Fruit fly (Drosophila melanogaster): Measurements from ENCODE around the gene CG4558.

CG4558 gene

DNA sequence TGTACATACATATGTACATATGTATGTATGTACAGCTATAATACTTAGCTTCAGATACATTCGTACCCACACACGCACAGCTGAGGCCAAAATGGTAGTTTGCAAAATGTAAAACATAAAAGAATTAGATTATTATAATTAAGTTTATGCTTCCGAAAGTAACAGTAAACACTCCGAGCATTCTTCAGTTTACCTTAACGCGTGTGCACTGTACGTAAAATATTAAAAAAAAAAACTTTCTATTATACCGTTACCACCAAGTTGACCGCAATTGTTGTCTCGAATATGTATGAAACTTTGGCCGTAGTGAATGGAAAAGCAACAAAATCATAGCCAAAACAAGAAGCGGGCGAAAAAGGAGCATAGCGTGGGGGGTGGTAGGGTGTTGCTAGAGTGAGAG lies 5.0 kb downstream of the CG4558 start (continued):
- TF ChIP-seq CG31388 (GFP tag; optimal IDR thresholded peaks at IDR 0.05) (no peak), psq (GFP tag; optimal IDR thresholded peaks at IDR 0.05) (peak; percentile 32), nerfin-1 (tag; optimal IDR thresholded peaks at IDR 0.05) (peak; percentile 66), br (optimal IDR thresholded peaks at IDR 0.05) (no peak), zen (tag; optimal IDR thresholded peaks at IDR 0.05) (peak; percentile 51), CG16863 (GFP tag; optimal IDR thresholded peaks at IDR 0.05) (peak; percentile 61), CG16813 (GFP tag; IDR thresholded peaks at IDR 0.05; ENCODE audit: partially characterized antibody) (no peak), sim (GFP tag; IDR thresholded peaks at IDR 0.05) (0 out of 2 replicates have a peak, but pooled peaks have one; percentile 37), CG11695 (GFP tag; IDR thresholded peaks at IDR 0.05) (peak; percentile 92), hth (optimal IDR thresholded peaks at IDR 0.05) (no peak), CG8944 (GFP tag; optimal IDR thresholded peaks at IDR 0.05) (peak; percentile 23), CG3995 (GFP tag; optimal IDR thresholded peaks at IDR 0.05) (peak; percentile 31), CG17328 (GFP tag; IDR thresholded peaks at IDR 0.05) (peak; percentile 77), Rfx (GFP tag; IDR thresholded peaks at IDR 0.05) (peak; percentile 79), CG6765 (GFP tag; optimal IDR thresholded peaks at IDR 0.05) (peak; percentile 65), CG10543 (GFP tag; optimal IDR thresholded peaks at IDR 0.05) (peak; percentile 43), CG5180 (GFP tag; optimal IDR thresholded peaks at IDR 0.05) (peak; percentile 66), schlank (tag; optimal IDR thresholded peaks at IDR 0.05) (peak; percentile 47), Mad (GFP tag; optimal IDR thresholded peaks at IDR 0.05) (peak; percentile 67), vvl (GFP tag; IDR thresholded peaks at IDR 0.05) (peak; percentile 91), bowl (GFP tag; IDR thresholded peaks at IDR 0.05) (no peak), nerfin-2 (GFP tag; IDR thresholded peaks at IDR 0.05; ENCODE audit: partially characterized antibody) (no peak), Fer3 (tag; optimal IDR thresholded peaks at IDR 0.05) (peak; percentile 83), ranshi (GFP tag; IDR thresholded peaks at IDR 0.05) (peak; percentile 70), CG4282 (GFP tag; optimal IDR thresholded peaks at IDR 0.05) (no peak), sc (optimal IDR thresholded peaks at IDR 0.05) (no peak), sc (GFP tag; optimal IDR thresholded peaks at IDR 0.05) (peak; percentile 57), CG14050 (GFP tag; IDR thresholded peaks at IDR 0.05) (peak; percentile 66), Ssrp (tag; optimal IDR thresholded peaks at IDR 0.05) (peak; percentile 80), Ptx1 (GFP tag; IDR thresholded peaks at IDR 0.05) (peak; percentile 87), CG3726 (GFP tag; IDR thresholded peaks at IDR 0.05) (no peak), CG6854 (GFP tag; optimal IDR thresholded peaks at IDR 0.05) (peak; percentile 62), CG10366 (GFP tag; IDR thresholded peaks at IDR 0.05) (peak; percentile 79), B-H2 (GFP tag; optimal IDR thresholded peaks at IDR 0.05) (no peak), Deaf1 (tag; optimal IDR thresholded peaks at IDR 0.05) (peak; percentile 49), exex (tag; optimal IDR thresholded peaks at IDR 0.05) (peak; percentile 46), Med (GFP tag) (peak; percentile 96), amos (GFP tag; IDR thresholded peaks at IDR 0.05; ENCODE audit: partially characterized antibody) (no peak), Dp (GFP tag; optimal IDR thresholded peaks at IDR 0.05) (no peak), dimm (GFP tag; IDR thresholded peaks at IDR 0.05) (no peak), Nf-YC (tag; optimal IDR thresholded peaks at IDR 0.05) (peak; percentile 35), CG10979 (tag; optimal IDR thresholded peaks at IDR 0.05) (peak; percentile 83), CG4617 (GFP tag; optimal IDR thresholded peaks at IDR 0.05; ENCODE audit: borderline replicate concordance) (peak; percentile 45), zfh2 (GFP tag; optimal IDR thresholded peaks at IDR 0.05) (peak; percentile 43), CG18011 (GFP tag; optimal IDR thresholded peaks at IDR 0.05) (peak; percentile 58), CG9215 (GFP tag; IDR thresholded peaks at IDR 0.05) (peak; percentile 40; the same call in 1 of the 2 replicates), CG6254 (GFP tag; optimal IDR thresholded peaks at IDR 0.05) (peak; percentile 67), CG4328 (GFP tag; optimal IDR thresholded peaks at IDR 0.05) (no peak), CG17829 (tag; optimal IDR thresholded peaks at IDR 0.05) (peak; percentile 70), Sry-δ (GFP tag; optimal IDR thresholded peaks at IDR 0.05) (peak; percentile 8), E2f2 (GFP tag; IDR thresholded peaks at IDR 0.05) (peak; percentile 52; the same call in 1 of the 2 replicates), bab2 (GFP tag; optimal IDR thresholded peaks at IDR 0.05) (peak; percentile 60)

Data from whole organism, embryonic.